Fruit fly (Drosophila melanogaster): Measurements from ENCODE around the gene Usp39.

DNA sequence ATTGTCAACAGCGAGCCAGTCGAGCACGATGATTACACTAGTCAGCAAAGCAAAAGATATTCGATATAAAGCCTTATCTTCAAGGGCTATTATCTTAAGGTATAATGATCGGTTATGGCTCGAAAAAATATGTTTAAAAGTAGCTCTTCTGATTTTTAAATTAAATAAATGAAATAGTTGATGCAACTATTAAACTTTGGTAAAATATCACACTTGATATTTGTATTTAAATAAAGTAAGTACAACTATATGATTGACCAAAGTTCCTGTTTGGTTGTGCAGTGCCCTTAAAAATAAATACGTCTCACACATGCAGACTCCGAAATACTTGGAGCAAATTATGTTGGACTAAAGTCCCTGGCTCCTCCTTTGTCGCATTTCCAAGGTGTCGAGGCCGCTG lies 39.9 kb downstream of the Usp39 start:
- no peak for TF ChIP-seq usp (GFP tag; optimal IDR thresholded peaks at IDR 0.05)
- no peak for TF ChIP-seq foxo (GFP tag; optimal IDR thresholded peaks at IDR 0.05)
- TF ChIP-seq sv (GFP tag; optimal IDR thresholded peaks at IDR 0.05): no peak
- no peak for TF ChIP-seq pan (optimal IDR thresholded peaks at IDR 0.05)
- no peak for TF ChIP-seq Dfd (GFP tag; optimal IDR thresholded peaks at IDR 0.05)
- TF ChIP-seq fru (GFP tag; optimal IDR thresholded peaks at IDR 0.05): no peak
- no peak for TF ChIP-seq psq (GFP tag; optimal IDR thresholded peaks at IDR 0.05)
- TF ChIP-seq br (GFP tag; optimal IDR thresholded peaks at IDR 0.05): no peak
- no peak for TF ChIP-seq dl (GFP tag; optimal IDR thresholded peaks at IDR 0.05; ENCODE audit: insufficient read depth in 1 of 2, partially characterized antibody in 2 of 2)
- TF ChIP-seq jim (GFP tag; optimal IDR thresholded peaks at IDR 0.05): no peak
- no peak for TF ChIP-seq Mio (GFP tag; optimal IDR thresholded peaks at IDR 0.05)
- no peak for TF ChIP-seq Hr78 (GFP tag; optimal IDR thresholded peaks at IDR 0.05)

All from whole organism, wandering third instar larva.